Worm (Caenorhabditis elegans) whole organism, young adult: ENCODE measurements around the gene sre-48.

Experiments used
- B0035.1 ChIP-seq: sonication (generic microtip); optimal IDR thresholded peaks from 2 replicates; lab custom pipeline; 2016; ENCODE audit warnings: missing genetic modification characterization, mild to moderate bottlenecking, missing compliant biosample characterization, missing genotype, missing genetic modification reagents
- D2030.7 ChIP-seq: fragments of 200-800 bp; sonication (Bioruptor generic); IDR thresholded peaks from 2 replicates; pipeline ENCODE4 v1.3.6; 2022; ENCODE audit warnings: missing genetic modification reagents, missing genetic modification characterization, missing compliant biosample characterization
- F37B4.10 ChIP-seq: fragments of 200-800 bp; sonication (Bioruptor generic); IDR thresholded peaks from 2 replicates; pipeline ENCODE4 v1.3.6; 2022; ENCODE audit warnings: missing genetic modification characterization, missing compliant biosample characterization
- F39B2.1 ChIP-seq: fragments of 200-800 bp; sonication (Bioruptor generic); IDR thresholded peaks from 2 replicates; pipeline ENCODE4 v1.3.6; 2022; ENCODE audit warnings: missing genetic modification reagents, missing genetic modification characterization, missing compliant biosample characterization
- F52B5.7 ChIP-seq: sonication (generic microtip); optimal IDR thresholded peaks from 2 replicates; lab custom pipeline; 2016; ENCODE audit warnings: mild to moderate bottlenecking, missing genetic modification characterization, missing compliant biosample characterization
- F57C9.4 ChIP-seq: sonication (generic microtip); optimal IDR thresholded peaks from 2 replicates; lab custom pipeline; 2017; ENCODE audit warnings: mild to moderate bottlenecking, missing genetic modification characterization, missing compliant biosample characterization
- T26A5.8 ChIP-seq: sonication (generic microtip); optimal IDR thresholded peaks from 2 replicates; lab custom pipeline; 2016; ENCODE audit warnings: missing genetic modification characterization, missing compliant biosample characterization
- Y53F4B.3 ChIP-seq: fragments of 200-800 bp; sonication (Bioruptor generic); IDR thresholded peaks from 2 replicates; pipeline ENCODE4 v1.3.6; 2022; ENCODE audit warnings: missing genetic modification reagents, missing genetic modification characterization, missing compliant biosample characterization
- Y56A3A.18 ChIP-seq: fragments of 200-800 bp; sonication (Bioruptor generic); IDR thresholded peaks from 2 replicates; pipeline ENCODE4 v1.3.6; 2022; ENCODE audit warnings: missing genetic modification reagents, missing genetic modification characterization, missing compliant biosample characterization
- Y67H2A.10 ChIP-seq: fragments of 200-800 bp; sonication (Bioruptor generic); conservative IDR thresholded peaks from 2 replicates; pipeline ENCODE4 v1.3.6; 2022; ENCODE audit warnings: missing genetic modification reagents, missing genetic modification characterization, missing compliant biosample characterization
- attf-3 ChIP-seq: fragments of 200-800 bp; sonication (Bioruptor generic); conservative IDR thresholded peaks from 2 replicates; pipeline ENCODE4 v1.3.6; 2022; ENCODE audit warnings: missing genetic modification reagents, missing genetic modification characterization, missing compliant biosample characterization
- ccch-3 ChIP-seq: fragments of 200-800 bp; sonication (Bioruptor generic); optimal IDR thresholded peaks from 2 replicates; lab custom pipeline; 2018; ENCODE audit warnings: mild to moderate bottlenecking, missing genetic modification characterization, missing compliant biosample characterization
- cebp-1 ChIP-seq, 2 experiments: fragments of 200-800 bp in 1 of 2; sonication (Bioruptor generic) in 1 of 2; sonication (generic microtip) in 1 of 2; IDR thresholded peaks in 1 of 2; optimal IDR thresholded peaks in 1 of 2; 2 replicates each; pipeline versions ENCODE4 v1.3.6 to Lab custom; 2017 to 2022; ENCODE audit warnings: missing compliant biosample characterization in 2 of 2, missing genetic modification characterization in 2 of 2, mild to moderate bottlenecking in 1 of 2, missing genetic modification reagents in 1 of 2, moderate library complexity in 1 of 2
- cebp-2 ChIP-seq: fragments of 200-800 bp; sonication (Bioruptor generic); IDR thresholded peaks from 2 replicates; pipeline ENCODE4 v1.3.6; 2022; ENCODE audit warnings: missing genetic modification characterization, missing compliant biosample characterization
- ceh-27 ChIP-seq: fragments of 200-800 bp; sonication (Bioruptor generic); optimal IDR thresholded peaks from 2 replicates; lab custom pipeline; 2018; ENCODE audit warnings: mild to moderate bottlenecking, missing genetic modification characterization, moderate library complexity, missing compliant biosample characterization
- dpff-1 ChIP-seq: sonication (generic microtip); optimal IDR thresholded peaks from 2 replicates; lab custom pipeline; 2017; ENCODE audit warnings: mild to moderate bottlenecking, missing genetic modification characterization, missing compliant biosample characterization
- egrh-3 ChIP-seq: fragments of 200-800 bp; sonication (Bioruptor generic); IDR thresholded peaks from 2 replicates; pipeline ENCODE4 v1.3.6; 2022; ENCODE audit warnings: missing genetic modification reagents, missing genetic modification characterization, missing compliant biosample characterization
- ekl-4 ChIP-seq: fragments of 200-800 bp; sonication (Bioruptor generic); IDR thresholded peaks from 2 replicates; pipeline ENCODE4 v1.3.6; 2022; ENCODE audit warnings: missing genetic modification reagents, missing genetic modification characterization, missing compliant biosample characterization
- fkh-3 ChIP-seq: sonication (generic microtip); optimal IDR thresholded peaks from 2 replicates; lab custom pipeline; 2016; ENCODE audit warnings: mild to moderate bottlenecking, missing genetic modification characterization, missing compliant biosample characterization
- him-1 ChIP-seq: sonication (generic microtip); optimal IDR thresholded peaks from 2 replicates; lab custom pipeline; 2016; ENCODE audit warnings: missing genotype, missing genetic modification reagents, missing genetic modification characterization, missing compliant biosample characterization
- hmg-1.2 ChIP-seq: fragments of 200-800 bp; sonication (Bioruptor generic); IDR thresholded peaks from 2 replicates; pipeline ENCODE4 v1.3.6; 2022; ENCODE audit warnings: missing genetic modification reagents, missing genetic modification characterization, missing compliant biosample characterization
- hrde-1 ChIP-seq: sonication (generic microtip); optimal IDR thresholded peaks from 2 replicates; lab custom pipeline; 2016; ENCODE audit warnings: missing genetic modification characterization, mild to moderate bottlenecking, missing compliant biosample characterization, moderate library complexity, missing genotype, missing genetic modification reagents, borderline replicate concordance
- lag-1 ChIP-seq: fragments of 200-800 bp; sonication (Bioruptor generic); IDR thresholded peaks from 2 replicates; pipeline ENCODE4 v1.3.6; 2022; ENCODE audit warnings: missing genetic modification reagents, missing genetic modification characterization, missing compliant biosample characterization
- let-607 ChIP-seq, 2 experiments: fragments of 200-800 bp in 1 of 2; sonication (Bioruptor generic) in 1 of 2; sonication (generic microtip) in 1 of 2; optimal IDR thresholded peaks; 2 replicates each; lab custom pipeline; 2016 to 2018; ENCODE audit warnings: mild to moderate bottlenecking in 2 of 2, missing compliant biosample characterization in 2 of 2, missing genetic modification characterization in 2 of 2, moderate library complexity in 2 of 2, missing genotype in 1 of 2
- lin-26 ChIP-seq: fragments of 200-800 bp; sonication (Bioruptor generic); IDR thresholded peaks from 2 replicates; pipeline ENCODE4 v1.3.6; 2022; ENCODE audit warnings: missing genetic modification reagents, missing genetic modification characterization, missing compliant biosample characterization
- lin-40 ChIP-seq: sonication (generic microtip); optimal IDR thresholded peaks from 2 replicates; lab custom pipeline; 2016; ENCODE audit warnings: missing genetic modification characterization, mild to moderate bottlenecking, missing compliant biosample characterization, missing genotype, missing genetic modification reagents
- mxl-1 ChIP-seq: sonication (generic microtip); optimal IDR thresholded peaks from 2 replicates; lab custom pipeline; 2016; ENCODE audit warnings: missing genetic modification characterization, missing compliant biosample characterization
- nhr-80 ChIP-seq: sonication (generic microtip); optimal IDR thresholded peaks from 2 replicates; lab custom pipeline; 2016; ENCODE audit warnings: missing genetic modification characterization, missing compliant biosample characterization
- rpc-1 ChIP-seq, 2 experiments: fragments of 150-350 bp in 1 of 2; sonication (generic microtip) in 1 of 2; optimal IDR thresholded peaks; 2 replicates each; lab custom pipeline; 2014 to 2018; ENCODE audit warnings: missing biosample characterization in 1 of 2, missing genetic modification characterization in 1 of 2, missing genetic modification reagents in 1 of 2, missing genotype in 1 of 2
- sdz-38 ChIP-seq: sonication (generic microtip); optimal IDR thresholded peaks from 2 replicates; lab custom pipeline; 2016; ENCODE audit warnings: missing genotype, missing genetic modification characterization, missing compliant biosample characterization
- sea-2 ChIP-seq: fragments of 200-800 bp; sonication (Bioruptor generic); IDR thresholded peaks from 2 replicates; pipeline ENCODE4 v1.3.6; 2022; ENCODE audit warnings: missing genetic modification characterization, missing compliant biosample characterization
- snpc-1.3 ChIP-seq: sonication (generic microtip); optimal IDR thresholded peaks from 2 replicates; lab custom pipeline; 2017; ENCODE audit warnings: missing genetic modification characterization, mild to moderate bottlenecking, missing compliant biosample characterization, antibody characterized with exemption, moderate library complexity, missing genotype, missing genetic modification reagents; ENCODE audit not compliant: insufficient read depth
- somi-1 ChIP-seq: fragments of 200-800 bp; sonication (Bioruptor generic); optimal IDR thresholded peaks from 2 replicates; lab custom pipeline; 2018; ENCODE audit warnings: mild to moderate bottlenecking, missing genetic modification characterization, missing compliant biosample characterization
- tbx-9 ChIP-seq: sonication (generic microtip); optimal IDR thresholded peaks from 2 replicates; lab custom pipeline; 2016; ENCODE audit warnings: borderline replicate concordance, missing genetic modification characterization, inconsistent platforms, missing compliant biosample characterization
- zfh-2 ChIP-seq: fragments of 200-800 bp; sonication (Bioruptor generic); conservative IDR thresholded peaks from 2 replicates; pipeline ENCODE4 v1.3.6; 2022; ENCODE audit warnings: missing genetic modification reagents, missing genetic modification characterization, missing compliant biosample characterization
- ztf-28 ChIP-seq: fragments of 200-800 bp; sonication (Bioruptor generic); IDR thresholded peaks from 2 replicates; pipeline ENCODE4 v1.3.6; 2022; ENCODE audit warnings: missing genetic modification reagents, missing genetic modification characterization, missing compliant biosample characterization

Gene sre-48

DNA sequence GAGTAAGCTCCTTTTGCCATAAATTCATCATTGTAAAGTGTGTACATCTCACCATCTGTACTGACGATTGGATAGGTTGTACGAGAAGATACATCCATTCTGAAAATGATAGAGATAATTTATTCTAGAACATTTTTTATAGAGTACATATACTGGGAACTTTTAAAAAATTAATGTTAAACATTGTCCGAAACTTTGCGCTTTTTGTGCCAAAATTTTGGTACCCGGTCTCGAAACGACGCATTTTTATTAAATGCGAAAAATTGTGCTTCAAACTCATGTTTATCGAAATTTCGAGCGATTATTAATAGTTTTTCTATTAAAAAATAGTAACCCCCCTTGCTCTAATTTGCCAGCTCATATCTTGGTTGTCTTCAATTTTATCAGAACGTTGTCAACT lies 12.1 kb upstream of the sre-48 start, which contains the start of gene Y39G8B.5:
Gene Y39G8B.5 (minus strand): TSS at position 101 of the 400 bp plus-strand sequence.
- TF ChIP-seq hmg-1.2 (GFP tag; lab: Robert Waterston, UW): no peak
- TF ChIP-seq F57C9.4: no peak
- TF ChIP-seq zfh-2 (GFP tag; lab: Robert Waterston, UW): no peak
- no peak for TF ChIP-seq nhr-80 (tag; lab: Kevin White, UChicago)
- TF ChIP-seq ztf-28 (GFP tag; lab: Robert Waterston, UW): no peak
- no peak for TF ChIP-seq dpff-1 (tag; lab: Kevin White, UChicago)
- no peak for TF ChIP-seq cebp-2 (GFP tag; lab: Robert Waterston, UW)
- no peak for TF ChIP-seq F37B4.10
- no peak for TF ChIP-seq cebp-1 (GFP tag; IDR thresholded peaks at IDR 0.05; lab: Robert Waterston, UW)
- no peak for TF ChIP-seq cebp-1 (tag; optimal IDR thresholded peaks at IDR 0.05; lab: Kevin White, UChicago)
- TF ChIP-seq sdz-38 (tag; lab: Kevin White, UChicago): no peak

ce11 chrII:13984551-13984950 lies 4.9 kb upstream of the sre-48 start, which contains the start of gene sre-47:
TSS of gene sre-47 (minus strand) at chrII:13984651.
- TF ChIP-seq him-1 (tag; lab: Kevin White, UChicago) (no peak), F52B5.7 (tag; lab: Kevin White, UChicago) (no peak), Y56A3A.18 (GFP tag; lab: Robert Waterston, UW) (no peak), sea-2 (no peak), rpc-1 (optimal IDR thresholded peaks at IDR 0.05; lab: Kevin White, UChicago) (no peak), rpc-1 (tag; optimal IDR thresholded peaks at IDR 0.05; lab: Kevin White, UChicago) (no peak), let-607 (tag; optimal IDR thresholded peaks at IDR 0.05; lab: Kevin White, UChicago) (no peak), tbx-9 (tag; lab: Kevin White, UChicago) (no peak), snpc-1.3 (no peak), Y53F4B.3 (GFP tag; lab: Robert Waterston, UW) (no peak)

- TF ChIP-seq ekl-4 (GFP tag; lab: Robert Waterston, UW) (no peak), zfh-2 (GFP tag; lab: Robert Waterston, UW) (no peak), mxl-1 (tag; lab: Kevin White, UChicago) (no peak), hmg-1.2 (GFP tag; lab: Robert Waterston, UW) (no peak), D2030.7 (GFP tag; lab: Robert Waterston, UW) (no peak), nhr-80 (tag; lab: Kevin White, UChicago) (no peak), somi-1 (GFP tag; lab: Kevin White, UChicago) (no peak)
Observed at ce11 chrII:13982923-13983322, 3.2 kb upstream of the sre-48 start, which contains the start of the genes Y39G8B.13 and Y39G8B.10. TSS of gene Y39G8B.13 (minus strand) at chrII:13983047. TSS of gene Y39G8B.10 (minus strand) at chrII:13983115.

DNA sequence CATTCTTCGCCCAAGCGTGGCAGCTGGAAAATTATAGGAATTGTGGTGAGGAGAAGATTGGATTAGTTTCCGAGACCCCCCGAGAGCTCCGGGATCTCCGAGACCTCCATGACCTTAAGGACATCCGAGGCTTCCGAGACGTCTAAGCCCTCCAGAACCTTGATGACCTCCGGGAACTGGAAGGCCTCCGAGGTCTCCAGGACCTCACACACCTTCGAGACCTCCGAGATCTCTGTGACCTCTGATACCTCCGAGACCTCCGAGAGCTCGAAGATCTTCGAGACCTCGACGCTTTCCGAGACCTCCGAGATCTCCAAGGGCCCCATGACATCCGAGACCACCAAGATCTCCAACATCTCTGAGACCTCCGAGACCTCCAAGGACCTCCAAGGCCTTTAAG lies 2.6 kb upstream of the sre-48 start:
- TF ChIP-seq Y67H2A.10 (GFP tag; lab: Robert Waterston, UW): no peak
- TF ChIP-seq zfh-2 (GFP tag; lab: Robert Waterston, UW): peak; percentile 72; the same call in 1 of the 2 replicates
- TF ChIP-seq egrh-3: peak; percentile 79
- TF ChIP-seq F52B5.7 (tag; lab: Kevin White, UChicago): no peak

- no peak for TF ChIP-seq T26A5.8 (tag; lab: Kevin White, UChicago)
- no peak for TF ChIP-seq attf-3
- no peak for TF ChIP-seq hrde-1
- no peak for TF ChIP-seq lag-1 (GFP tag; lab: Robert Waterston, UW)
- no peak for TF ChIP-seq fkh-3 (tag; lab: Kevin White, UChicago)
- no peak for TF ChIP-seq B0035.1
- TF ChIP-seq sdz-38 (tag; lab: Kevin White, UChicago): no peak
- no peak for TF ChIP-seq ceh-27 (GFP tag; lab: Kevin White, UChicago)
- no peak for TF ChIP-seq Y67H2A.10 (GFP tag; lab: Robert Waterston, UW)
- TF ChIP-seq lin-40 (tag; lab: Kevin White, UChicago): no peak
- no peak for TF ChIP-seq somi-1 (GFP tag; lab: Kevin White, UChicago)
- TF ChIP-seq rpc-1 (optimal IDR thresholded peaks at IDR 0.05; lab: Kevin White, UChicago): no peak
- no peak for TF ChIP-seq rpc-1 (tag; optimal IDR thresholded peaks at IDR 0.05; lab: Kevin White, UChicago)
- no peak for TF ChIP-seq lin-26
- TF ChIP-seq ccch-3 (GFP tag; lab: Kevin White, UChicago): no peak
- no peak for TF ChIP-seq Y56A3A.18 (GFP tag; lab: Robert Waterston, UW)
- no peak for TF ChIP-seq F39B2.1 (GFP tag; lab: Robert Waterston, UW)
Observed at ce11 chrII:13981819-13982218, 2.1 kb upstream of the sre-48 start.
